Worm (Caenorhabditis elegans): ENCODE results near the gene hlh-34.

The hlh-34 gene

ce11 chrV:13671911-13672639 lies 35.1 kb downstream of the hlh-34 start, which contains the start of the genes mip-2 and F58G11.4:
Gene mip-2, minus strand, starts transcription at chrV:13671958.
Gene F58G11.4, plus strand, starts transcription at chrV:13672589.
- no peak for TF ChIP-seq aly-1 (tag; optimal IDR thresholded peaks at IDR 0.05)

ce11 chrV:13669170-13669569 lies 38.0 kb downstream of the hlh-34 start:
- TF ChIP-seq hmbx-1 (tag; optimal IDR thresholded peaks at IDR 0.05) (no peak), flt-1 (GFP tag; IDR thresholded peaks at IDR 0.05) (no peak), sea-1 (GFP tag; conservative IDR thresholded peaks at IDR 0.05) (no peak)

- TF ChIP-seq pes-1 (GFP tag; IDR thresholded peaks at IDR 0.05) (0 out of 2 replicates have a peak, but pooled peaks have one; percentile 18), ets-7 (tag; optimal IDR thresholded peaks at IDR 0.05) (no peak), tbx-37 (GFP tag; conservative IDR thresholded peaks at IDR 0.05) (no peak)
These were observed 38.9 kb downstream of the hlh-34 start for ce11 chrV:13668337-13668736.

- no peak for TF ChIP-seq ceh-36 (tag; optimal IDR thresholded peaks at IDR 0.05)
- no peak for TF ChIP-seq pes-1 (GFP tag; IDR thresholded peaks at IDR 0.05)
- no peak for TF ChIP-seq hmbx-1 (tag; optimal IDR thresholded peaks at IDR 0.05)
- TF ChIP-seq tbx-11 (GFP tag; IDR thresholded peaks at IDR 0.05) = no peak
These were observed 40.7 kb downstream of the hlh-34 start for ce11 chrV:13666460-13666859.

- TF ChIP-seq hmbx-1 (tag; optimal IDR thresholded peaks at IDR 0.05) (no peak), F13C5.2 (tag; optimal IDR thresholded peaks at IDR 0.05) (no peak), ceh-36 (tag; optimal IDR thresholded peaks at IDR 0.05) (no peak), sea-1 (GFP tag; conservative IDR thresholded peaks at IDR 0.05) (no peak), tbx-37 (GFP tag; conservative IDR thresholded peaks at IDR 0.05) (no peak), ceh-13 (GFP tag; optimal IDR thresholded peaks at IDR 0.05) (no peak), ets-7 (tag; optimal IDR thresholded peaks at IDR 0.05) (no peak), aly-1 (tag; optimal IDR thresholded peaks at IDR 0.05) (no peak), hnd-1 (tag; optimal IDR thresholded peaks at IDR 0.05) (no peak), scrt-1 (GFP tag; IDR thresholded peaks at IDR 0.05) (no peak), tbx-11 (GFP tag; IDR thresholded peaks at IDR 0.05) (no peak), B0310.2 (tag; optimal IDR thresholded peaks at IDR 0.05) (no peak), hmg-4 (GFP tag; optimal IDR thresholded peaks at IDR 0.05) (no peak), tra-4 (tag; optimal IDR thresholded peaks at IDR 0.05) (no peak), pes-1 (GFP tag; IDR thresholded peaks at IDR 0.05) (no peak), ama-1 (optimal IDR thresholded peaks at IDR 0.05) (no peak), flt-1 (GFP tag; IDR thresholded peaks at IDR 0.05) (no peak)
These were observed 42.1 kb downstream of the hlh-34 start, which contains the start of gene rde-12 for ce11 chrV:13665089-13665488. Gene rde-12, plus strand, starts transcription at chrV:13665389.

ce11 chrV:13664340-13664916 lies 42.8 kb downstream of the hlh-34 start:
- TF ChIP-seq ceh-13 (GFP tag; optimal IDR thresholded peaks at IDR 0.05) (no peak), ceh-36 (tag; optimal IDR thresholded peaks at IDR 0.05) (no peak), flt-1 (GFP tag; IDR thresholded peaks at IDR 0.05) (no peak), hmg-4 (GFP tag; optimal IDR thresholded peaks at IDR 0.05) (no peak), B0310.2 (tag; optimal IDR thresholded peaks at IDR 0.05) (no peak), aly-1 (tag; optimal IDR thresholded peaks at IDR 0.05) (no peak), hmbx-1 (tag; optimal IDR thresholded peaks at IDR 0.05) (no peak), sea-1 (GFP tag; conservative IDR thresholded peaks at IDR 0.05) (no peak), pes-1 (GFP tag; IDR thresholded peaks at IDR 0.05) (no peak), hnd-1 (tag; optimal IDR thresholded peaks at IDR 0.05) (no peak), ets-7 (tag; optimal IDR thresholded peaks at IDR 0.05) (no peak), F13C5.2 (tag; optimal IDR thresholded peaks at IDR 0.05) (no peak), tra-4 (tag; optimal IDR thresholded peaks at IDR 0.05) (no peak), tbx-11 (GFP tag; IDR thresholded peaks at IDR 0.05) (no peak), ama-1 (optimal IDR thresholded peaks at IDR 0.05) (no peak), scrt-1 (GFP tag; IDR thresholded peaks at IDR 0.05) (no peak)

ce11 chrV:13660660-13661325 lies 46.4 kb downstream of the hlh-34 start, which contains the start of gene letm-1:
Gene letm-1, plus strand, starts transcription at chrV:13661257.
- TF ChIP-seq hnd-1 (tag; optimal IDR thresholded peaks at IDR 0.05) (no peak), aly-1 (tag; optimal IDR thresholded peaks at IDR 0.05) (no peak), scrt-1 (GFP tag; IDR thresholded peaks at IDR 0.05) (no peak), ceh-13 (GFP tag; optimal IDR thresholded peaks at IDR 0.05) (no peak), ama-1 (optimal IDR thresholded peaks at IDR 0.05) (no peak), hmg-4 (GFP tag; optimal IDR thresholded peaks at IDR 0.05) (no peak), pes-1 (GFP tag; IDR thresholded peaks at IDR 0.05) (no peak), tra-4 (tag; optimal IDR thresholded peaks at IDR 0.05) (no peak), hmbx-1 (tag; optimal IDR thresholded peaks at IDR 0.05) (no peak), B0310.2 (tag; optimal IDR thresholded peaks at IDR 0.05) (no peak), ceh-36 (tag; optimal IDR thresholded peaks at IDR 0.05) (no peak), tbx-37 (GFP tag; conservative IDR thresholded peaks at IDR 0.05) (no peak), ets-7 (tag; optimal IDR thresholded peaks at IDR 0.05) (no peak)

- no peak for TF ChIP-seq hmbx-1 (tag; optimal IDR thresholded peaks at IDR 0.05)
These were observed 47.1 kb downstream of the hlh-34 start for ce11 chrV:13660115-13660514.
